Worm (Caenorhabditis elegans) whole organism, dauer: Measurements from ENCODE around the gene srh-272.

Experiments
- unc-62 ChIP-seq: sonication (generic microtip); optimal IDR thresholded peaks from 2 replicates; lab custom pipeline; 2017; ENCODE audit warnings: missing biosample characterization, missing genetic modification reagents, missing genetic modification characterization

srh-272 gene

ce11 chrV:2891927-2892326, 28.8 kb downstream of the srh-272 start, which contains the start of gene F37B4.15:
Gene F37B4.15 (plus strand): TSS chrV:2892227.
- no peak for TF ChIP-seq unc-62 (GFP tag; lab: Kevin White, UChicago)

ce11 chrV:2892976-2893375, 29.8 kb downstream of the srh-272 start, which contains the start of gene srh-127:
Gene srh-127 (plus strand): TSS chrV:2893276.
- TF ChIP-seq unc-62 (GFP tag; lab: Kevin White, UChicago) = no peak

- no peak for TF ChIP-seq unc-62 (GFP tag; lab: Kevin White, UChicago)
These were observed 33.1 kb downstream of the srh-272 start, which contains the start of gene pals-32 for ce11 chrV:2896198-2896660. Gene pals-32 (plus strand): TSS chrV:2896610.

ce11 chrV:2899867-2900266, 36.7 kb downstream of the srh-272 start, which contains the start of gene str-46:
Gene str-46 (minus strand): TSS chrV:2899967.
- TF ChIP-seq unc-62 (GFP tag; lab: Kevin White, UChicago) = no peak

ce11 chrV:2903227-2903626, 40.1 kb downstream of the srh-272 start, which contains the start of gene C31B8.7:
Gene C31B8.7 (minus strand): TSS chrV:2903327.
- no peak for TF ChIP-seq unc-62 (GFP tag; lab: Kevin White, UChicago)

ce11 chrV:2909525-2909924, 46.4 kb downstream of the srh-272 start, which contains the start of gene zmp-3:
Gene zmp-3 (minus strand): TSS chrV:2909625.
- TF ChIP-seq unc-62 (GFP tag; lab: Kevin White, UChicago) = no peak

- no peak for TF ChIP-seq unc-62 (GFP tag; lab: Kevin White, UChicago)
These were observed 49.8 kb downstream of the srh-272 start, which contains the start of gene C31B8.9 for ce11 chrV:2912901-2913300. Gene C31B8.9 (minus strand): TSS chrV:2913001.

- no peak for TF ChIP-seq unc-62 (GFP tag; lab: Kevin White, UChicago)
These were observed 50.8 kb downstream of the srh-272 start, which contains the start of gene srh-146 for ce11 chrV:2913948-2914347. Gene srh-146 (plus strand): TSS chrV:2914248.
